Worm (Caenorhabditis elegans) whole organism, young adult: ENCODE measurements around the gene lig-1.

Source experiments
- B0035.1 ChIP-seq: sonication (generic microtip); optimal IDR thresholded peaks from 2 replicates; lab custom pipeline; 2016; ENCODE audit warnings: missing genetic modification characterization, mild to moderate bottlenecking, missing compliant biosample characterization, missing genotype, missing genetic modification reagents
- B0261.1 ChIP-seq: sonication (generic microtip); optimal IDR thresholded peaks from 2 replicates; lab custom pipeline; 2016; ENCODE audit warnings: mild to moderate bottlenecking, missing genetic modification characterization, moderate library complexity, missing compliant biosample characterization
- B0336.3 ChIP-seq: fragments of 200-800 bp; sonication (Bioruptor generic); IDR thresholded peaks from 2 replicates; pipeline ENCODE4 v1.3.6; 2022; ENCODE audit warnings: missing genetic modification characterization, missing compliant biosample characterization
- C17E4.6 ChIP-seq: fragments of 200-800 bp; sonication (Bioruptor generic); IDR thresholded peaks from 2 replicates; pipeline ENCODE4 v1.3.6; 2022; ENCODE audit warnings: missing genetic modification reagents, missing genetic modification characterization, missing compliant biosample characterization
- F10E7.11 ChIP-seq: sonication (generic microtip); optimal IDR thresholded peaks from 2 replicates; lab custom pipeline; 2017; ENCODE audit warnings: mild to moderate bottlenecking, missing genetic modification characterization, moderate library complexity, missing compliant biosample characterization
- F22D6.2 ChIP-seq: sonication (generic microtip); optimal IDR thresholded peaks from 2 replicates; lab custom pipeline; 2016; ENCODE audit warnings: mild to moderate bottlenecking, missing genetic modification characterization, missing compliant biosample characterization
- F49E8.2 ChIP-seq: sonication (generic microtip); optimal IDR thresholded peaks from 3 replicates; lab custom pipeline; 2017; ENCODE audit warnings: missing genetic modification characterization, mild to moderate bottlenecking, missing compliant biosample characterization, antibody characterized with exemption, moderate library complexity; ENCODE audit not compliant: insufficient read depth
- F52B5.7 ChIP-seq: sonication (generic microtip); optimal IDR thresholded peaks from 2 replicates; lab custom pipeline; 2016; ENCODE audit warnings: mild to moderate bottlenecking, missing genetic modification characterization, missing compliant biosample characterization
- F55B11.4 ChIP-seq: sonication (generic microtip); optimal IDR thresholded peaks from 2 replicates; lab custom pipeline; 2016; ENCODE audit warnings: missing compliant biosample characterization, missing genetic modification characterization, borderline replicate concordance; ENCODE audit not compliant: insufficient read depth
- F57C9.4 ChIP-seq: sonication (generic microtip); optimal IDR thresholded peaks from 2 replicates; lab custom pipeline; 2017; ENCODE audit warnings: mild to moderate bottlenecking, missing genetic modification characterization, missing compliant biosample characterization
- K12H6.12 ChIP-seq: fragments of 200-800 bp; sonication (Bioruptor generic); optimal IDR thresholded peaks from 2 replicates; lab custom pipeline; 2018; ENCODE audit warnings: mild to moderate bottlenecking, missing genetic modification characterization, missing compliant biosample characterization
- Y79H2A.3 ChIP-seq: fragments of 200-800 bp; sonication (Bioruptor generic); conservative IDR thresholded peaks from 2 replicates; pipeline ENCODE4 v1.3.6; 2022; ENCODE audit warnings: missing genetic modification reagents, missing genetic modification characterization, missing compliant biosample characterization
- Y95B8A.8 ChIP-seq: fragments of 200-800 bp; sonication (Bioruptor generic); IDR thresholded peaks from 2 replicates; pipeline ENCODE4 v1.3.6; 2022; ENCODE audit warnings: missing genetic modification reagents, missing genetic modification characterization, missing compliant biosample characterization
- ama-1 ChIP-seq, 3 experiments: fragments of 150-350 bp in 1 of 3; sonication (generic microtip) in 2 of 3; optimal IDR thresholded peaks; 2 replicates each; lab custom pipeline; 2014 to 2018; ENCODE audit warnings: missing biosample characterization in 2 of 3, missing genetic modification characterization in 2 of 3, missing genetic modification reagents in 2 of 3
- athp-1 ChIP-seq: sonication (generic microtip); optimal IDR thresholded peaks from 2 replicates; lab custom pipeline; 2017; ENCODE audit warnings: mild to moderate bottlenecking, missing genetic modification characterization, missing compliant biosample characterization
- attf-3 ChIP-seq: fragments of 200-800 bp; sonication (Bioruptor generic); conservative IDR thresholded peaks from 2 replicates; pipeline ENCODE4 v1.3.6; 2022; ENCODE audit warnings: missing genetic modification reagents, missing genetic modification characterization, missing compliant biosample characterization
- cebp-1 ChIP-seq, 2 experiments: fragments of 200-800 bp in 1 of 2; sonication (Bioruptor generic) in 1 of 2; sonication (generic microtip) in 1 of 2; IDR thresholded peaks in 1 of 2; optimal IDR thresholded peaks in 1 of 2; 2 replicates each; pipeline versions ENCODE4 v1.3.6 to Lab custom; 2017 to 2022; ENCODE audit warnings: missing compliant biosample characterization in 2 of 2, missing genetic modification characterization in 2 of 2, mild to moderate bottlenecking in 1 of 2, missing genetic modification reagents in 1 of 2, moderate library complexity in 1 of 2
- ceh-100 ChIP-seq: fragments of 200-800 bp; sonication (Bioruptor generic); IDR thresholded peaks from 2 replicates; pipeline ENCODE4 v1.3.6; 2022; ENCODE audit warnings: missing genetic modification reagents, missing genetic modification characterization, missing compliant biosample characterization
- ceh-58 ChIP-seq: fragments of 200-800 bp; sonication (Bioruptor generic); IDR thresholded peaks from 2 replicates; pipeline ENCODE4 v1.3.6; 2022; ENCODE audit warnings: missing genetic modification characterization, missing compliant biosample characterization
- dox-1 ChIP-seq: fragments of 200-800 bp; sonication (Bioruptor generic); IDR thresholded peaks from 2 replicates; pipeline ENCODE4 v1.3.6; 2022; ENCODE audit warnings: missing genetic modification reagents, missing genetic modification characterization, missing compliant biosample characterization
- egrh-3 ChIP-seq: fragments of 200-800 bp; sonication (Bioruptor generic); IDR thresholded peaks from 2 replicates; pipeline ENCODE4 v1.3.6; 2022; ENCODE audit warnings: missing genetic modification reagents, missing genetic modification characterization, missing compliant biosample characterization
- ets-4 ChIP-seq: fragments of 200-800 bp; sonication (Bioruptor generic); optimal IDR thresholded peaks from 2 replicates; lab custom pipeline; 2018; ENCODE audit warnings: mild to moderate bottlenecking, missing genetic modification characterization, missing compliant biosample characterization
- him-1 ChIP-seq: sonication (generic microtip); optimal IDR thresholded peaks from 2 replicates; lab custom pipeline; 2016; ENCODE audit warnings: missing genotype, missing genetic modification reagents, missing genetic modification characterization, missing compliant biosample characterization
- hrde-1 ChIP-seq: sonication (generic microtip); optimal IDR thresholded peaks from 2 replicates; lab custom pipeline; 2016; ENCODE audit warnings: missing genetic modification characterization, mild to moderate bottlenecking, missing compliant biosample characterization, moderate library complexity, missing genotype, missing genetic modification reagents, borderline replicate concordance
- hsf-1 ChIP-seq: fragments of 200-800 bp; sonication (Bioruptor generic); IDR thresholded peaks from 2 replicates; pipeline ENCODE4 v1.3.6; 2022; ENCODE audit warnings: missing genetic modification reagents, missing genetic modification characterization, missing compliant biosample characterization
- mxl-1 ChIP-seq: sonication (generic microtip); optimal IDR thresholded peaks from 2 replicates; lab custom pipeline; 2016; ENCODE audit warnings: missing genetic modification characterization, missing compliant biosample characterization
- nhr-179 ChIP-seq: sonication (generic microtip); optimal IDR thresholded peaks from 2 replicates; lab custom pipeline; 2016; ENCODE audit warnings: mild to moderate bottlenecking, missing genetic modification characterization, missing compliant biosample characterization
- nhr-90 ChIP-seq: sonication (generic microtip); optimal IDR thresholded peaks from 2 replicates; lab custom pipeline; 2016; ENCODE audit warnings: missing genotype, mild to moderate bottlenecking, missing genetic modification characterization, missing compliant biosample characterization
- rcor-1 ChIP-seq: fragments of 200-800 bp; sonication (Bioruptor generic); IDR thresholded peaks from 2 replicates; pipeline ENCODE4 v1.3.6; 2022; ENCODE audit warnings: missing genetic modification reagents, missing genetic modification characterization, missing compliant biosample characterization
- rpc-1 ChIP-seq, 2 experiments: fragments of 150-350 bp in 1 of 2; sonication (generic microtip) in 1 of 2; optimal IDR thresholded peaks; 2 replicates each; lab custom pipeline; 2014 to 2018; ENCODE audit warnings: missing biosample characterization in 1 of 2, missing genetic modification characterization in 1 of 2, missing genetic modification reagents in 1 of 2, missing genotype in 1 of 2
- sea-2 ChIP-seq: fragments of 200-800 bp; sonication (Bioruptor generic); IDR thresholded peaks from 2 replicates; pipeline ENCODE4 v1.3.6; 2022; ENCODE audit warnings: missing genetic modification characterization, missing compliant biosample characterization
- snpc-1.3 ChIP-seq: sonication (generic microtip); optimal IDR thresholded peaks from 2 replicates; lab custom pipeline; 2017; ENCODE audit warnings: missing genetic modification characterization, mild to moderate bottlenecking, missing compliant biosample characterization, antibody characterized with exemption, moderate library complexity, missing genotype, missing genetic modification reagents; ENCODE audit not compliant: insufficient read depth
- snpc-3.4 ChIP-seq: sonication (generic microtip); optimal IDR thresholded peaks from 2 replicates; lab custom pipeline; 2017; ENCODE audit warnings: missing genetic modification characterization, mild to moderate bottlenecking, missing compliant biosample characterization, antibody characterized with exemption, moderate library complexity, missing genotype, missing genetic modification reagents
- tbp1 ChIP-seq: fragments of 200-800 bp; sonication (Bioruptor generic); optimal IDR thresholded peaks from 2 replicates; lab custom pipeline; 2018; ENCODE audit warnings: mild to moderate bottlenecking, missing genetic modification characterization, missing compliant biosample characterization
- tlf-1 ChIP-seq: fragments of 200-800 bp; sonication (Bioruptor generic); optimal IDR thresholded peaks from 2 replicates; lab custom pipeline; 2018; ENCODE audit warnings: mild to moderate bottlenecking, missing genetic modification characterization, missing compliant biosample characterization
- unc-62 ChIP-seq: fragments of 150-350 bp; optimal IDR thresholded peaks from 2 replicates; lab custom pipeline; 2014; ENCODE audit warnings: missing biosample characterization, missing genetic modification reagents, missing genetic modification characterization
- xnd-1 ChIP-seq: sonication (generic microtip); optimal IDR thresholded peaks from 2 replicates; lab custom pipeline; 2016; ENCODE audit warnings: missing genotype, missing genetic modification reagents, missing genetic modification characterization, missing compliant biosample characterization
- zfh-2 ChIP-seq: fragments of 200-800 bp; sonication (Bioruptor generic); conservative IDR thresholded peaks from 2 replicates; pipeline ENCODE4 v1.3.6; 2022; ENCODE audit warnings: missing genetic modification reagents, missing genetic modification characterization, missing compliant biosample characterization
- ztf-25 ChIP-seq: fragments of 200-800 bp; sonication (Bioruptor generic); IDR thresholded peaks from 2 replicates; pipeline ENCODE4 v1.3.6; 2022; ENCODE audit warnings: missing genetic modification reagents, missing genetic modification characterization, missing compliant biosample characterization
- ztf-28 ChIP-seq: fragments of 200-800 bp; sonication (Bioruptor generic); IDR thresholded peaks from 2 replicates; pipeline ENCODE4 v1.3.6; 2022; ENCODE audit warnings: missing genetic modification reagents, missing genetic modification characterization, missing compliant biosample characterization
- ztf-6 ChIP-seq: fragments of 200-800 bp; sonication (Bioruptor generic); IDR thresholded peaks from 2 replicates; pipeline ENCODE4 v1.3.6; 2022; ENCODE audit warnings: missing genetic modification reagents, missing genetic modification characterization, missing compliant biosample characterization

Gene lig-1

ce11 chrV:10790921-10791320 is 23.0 kb upstream of the lig-1 start, which contains the start of gene D1054.9:
Gene D1054.9, minus strand, starts transcription at chrV:10791057.
- TF ChIP-seq B0336.3 (GFP tag; lab: Robert Waterston, UW) (no peak), zfh-2 (GFP tag; lab: Robert Waterston, UW) (peak; percentile 89), nhr-90 (tag; lab: Kevin White, UChicago) (no peak)

DNA sequence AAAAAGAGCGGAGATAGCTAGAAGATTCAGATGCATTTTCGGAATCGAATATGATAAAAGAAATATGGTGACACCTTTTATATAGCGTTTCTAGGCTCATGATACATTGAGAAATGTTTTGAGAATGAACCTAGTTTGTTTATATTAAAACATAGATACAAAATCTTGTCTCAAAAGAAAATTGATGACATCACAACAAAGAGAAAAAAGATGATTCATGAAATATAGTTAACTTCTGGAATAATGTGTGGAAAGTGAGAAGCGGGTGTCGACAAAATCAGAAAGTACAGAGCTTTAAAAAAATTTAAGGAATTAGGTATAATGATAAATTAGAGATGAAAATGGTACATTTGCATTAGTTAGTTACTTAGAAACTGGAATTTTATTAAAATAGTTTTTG is 21.1 kb upstream of the lig-1 start, which contains the start of gene D1054.10:
TSS of gene D1054.10 (minus strand) at position 101 of the 400 bp plus-strand sequence.
- TF ChIP-seq Y79H2A.3 (GFP tag; lab: Robert Waterston, UW) (no peak), Y95B8A.8 (GFP tag; lab: Robert Waterston, UW) (no peak), rpc-1 (optimal IDR thresholded peaks at IDR 0.05; lab: Kevin White, UChicago) (no peak), rpc-1 (tag; optimal IDR thresholded peaks at IDR 0.05; lab: Kevin White, UChicago) (no peak), F55B11.4 (tag; lab: Kevin White, UChicago) (no peak), F10E7.11 (tag; lab: Kevin White, UChicago) (no peak), snpc-3.4 (tag; lab: Kevin White, UChicago) (no peak), unc-62 (GFP tag; lab: Kevin White, UChicago) (no peak), nhr-179 (no peak), nhr-90 (tag; lab: Kevin White, UChicago) (no peak), ztf-25 (GFP tag; lab: Robert Waterston, UW) (no peak), dox-1 (GFP tag; lab: Robert Waterston, UW) (no peak), hrde-1 (no peak), ets-4 (GFP tag; lab: Kevin White, UChicago) (no peak), zfh-2 (GFP tag; lab: Robert Waterston, UW) (no peak), F49E8.2 (tag; lab: Kevin White, UChicago) (no peak), B0035.1 (tag; lab: Kevin White, UChicago) (no peak), F52B5.7 (no peak), F57C9.4 (tag; lab: Kevin White, UChicago) (no peak), F22D6.2 (no peak), tbp1 (GFP tag; lab: Kevin White, UChicago) (no peak)
- TF ChIP-seq, all 124 proteins: peak for 0

DNA sequence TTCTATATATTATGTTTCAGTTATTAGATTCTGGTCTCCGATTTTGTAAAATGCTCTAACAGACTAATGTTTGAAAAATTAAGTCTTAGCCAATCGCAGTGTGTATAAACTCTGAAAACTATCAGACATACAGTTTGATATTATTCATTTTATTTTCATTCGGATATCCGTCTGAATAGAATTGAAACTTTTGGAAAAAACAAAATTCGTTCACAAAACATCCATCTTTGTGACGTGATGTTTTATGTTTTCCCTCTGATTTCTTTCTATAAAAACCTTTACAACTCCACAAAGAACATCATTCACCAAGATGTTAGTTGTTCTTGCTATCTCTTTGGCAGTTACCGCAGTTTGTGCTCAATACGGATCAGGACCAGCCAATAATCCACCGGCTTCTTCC is 20.4 kb upstream of the lig-1 start, which contains the start of gene ule-3:
TSS of gene ule-3 (plus strand) at position 301 of the 400 bp plus-strand sequence.
- no peak for TF ChIP-seq B0261.1
- TF ChIP-seq zfh-2 (GFP tag; lab: Robert Waterston, UW), result no peak
- no peak for TF ChIP-seq K12H6.12
- no peak for TF ChIP-seq ztf-25 (GFP tag; lab: Robert Waterston, UW)
- TF ChIP-seq mxl-1 (tag; lab: Kevin White, UChicago), result no peak
- no peak for TF ChIP-seq ceh-58
- no peak for TF ChIP-seq ama-1 (optimal IDR thresholded peaks at IDR 0.05; lab: Kevin White, UChicago)
- TF ChIP-seq ama-1 (GFP tag; optimal IDR thresholded peaks at IDR 0.05; lab: Kevin White, UChicago), result no peak
- TF ChIP-seq sea-2 (GFP tag; lab: Robert Waterston, UW), result no peak
- no peak for TF ChIP-seq athp-1
- TF ChIP-seq xnd-1 (tag; lab: Kevin White, UChicago), result no peak
- no peak for TF ChIP-seq ceh-100 (GFP tag; lab: Robert Waterston, UW)
- no peak for TF ChIP-seq F22D6.2
- no peak for TF ChIP-seq him-1 (tag; lab: Kevin White, UChicago)
- TF ChIP-seq rcor-1 (GFP tag; lab: Robert Waterston, UW), result no peak

- TF ChIP-seq tlf-1 (GFP tag; lab: Kevin White, UChicago), result no peak
- TF ChIP-seq hsf-1 (GFP tag; lab: Robert Waterston, UW), result no peak
- TF ChIP-seq egrh-3, result peak; percentile 56; the same call in 1 of the 2 replicates
- no peak for TF ChIP-seq ztf-6
- no peak for TF ChIP-seq cebp-1 (GFP tag; IDR thresholded peaks at IDR 0.05; lab: Robert Waterston, UW)
- no peak for TF ChIP-seq cebp-1 (tag; optimal IDR thresholded peaks at IDR 0.05; lab: Kevin White, UChicago)
- TF ChIP-seq C17E4.6 (GFP tag; lab: Robert Waterston, UW), result no peak
- 0 out of 2 replicates have a peak, but pooled peaks have one; percentile 31 for TF ChIP-seq attf-3 (GFP tag; lab: Robert Waterston, UW)
- no peak for TF ChIP-seq ztf-28
- TF ChIP-seq snpc-1.3 (tag; lab: Kevin White, UChicago), result no peak
- TF ChIP-seq ceh-58, result 0 out of 2 replicates have a peak, but pooled peaks have one; percentile 61
These were observed 19.4 kb upstream of the lig-1 start for ce11 chrV:10794463-10794862.
